Worm (Caenorhabditis elegans): Measurements from ENCODE around the gene K08E3.2.

The K08E3.2 gene

DNA sequence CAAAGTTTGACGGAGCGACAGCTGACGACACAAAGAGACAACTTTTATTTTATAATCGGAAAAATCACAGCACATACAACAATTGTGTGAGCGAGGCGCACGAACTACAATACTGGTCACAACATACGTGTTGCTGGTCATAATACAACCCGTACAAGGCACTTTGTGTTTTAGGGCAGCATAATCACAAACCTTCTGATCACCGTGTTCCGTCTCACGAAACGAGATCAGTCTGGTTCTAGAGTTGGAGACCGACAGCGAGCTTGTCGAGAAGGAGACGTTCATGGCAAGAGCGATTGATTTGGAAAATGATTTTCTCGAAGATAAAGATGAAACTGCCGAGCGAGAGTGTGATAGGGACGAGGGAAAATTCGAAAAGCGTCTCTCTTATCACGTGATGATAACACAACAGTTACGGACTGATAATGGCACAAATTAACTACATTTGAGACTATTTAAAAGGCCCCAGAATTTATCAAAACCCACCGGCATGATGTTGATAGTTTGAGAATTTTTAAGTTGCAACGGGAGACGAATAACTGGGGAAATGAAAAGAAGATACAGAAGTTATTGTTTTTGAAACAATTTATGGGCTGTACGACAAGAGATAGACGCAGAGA lies 18.3 kb upstream of the K08E3.2 start:
- TF ChIP-seq lin-13 (GFP tag; optimal IDR thresholded peaks at IDR 0.05) (peak; percentile 47), daf-16 (GFP tag; optimal IDR thresholded peaks at IDR 0.05) (peak in 1 of 2 experiments; percentile 11), daf-16 (tag; optimal IDR thresholded peaks at IDR 0.05) (peak; percentile 79), jun-1 (tag; optimal IDR thresholded peaks at IDR 0.05) (no peak), nhr-48 (tag; optimal IDR thresholded peaks at IDR 0.05) (peak; percentile 31), lin-39 (tag; optimal IDR thresholded peaks at IDR 0.05) (no peak), ama-1 (optimal IDR thresholded peaks at IDR 0.05) (peak; percentile 67), gei-8 (GFP tag; optimal IDR thresholded peaks at IDR 0.05) (no peak), ces-1 (GFP tag; optimal IDR thresholded peaks at IDR 0.05) (no peak), vab-7 (GFP tag; IDR thresholded peaks at IDR 0.05) (no peak), zag-1 (tag; optimal IDR thresholded peaks at IDR 0.05) (no peak), lsy-2 (tag; optimal IDR thresholded peaks at IDR 0.05) (no peak), lin-1 (GFP tag; IDR thresholded peaks at IDR 0.05) (0 out of 2 replicates have a peak, but pooled peaks have one; percentile 9), hlh-30 (tag; optimal IDR thresholded peaks at IDR 0.05; ENCODE audit: insufficient read depth) (peak; percentile 61), dve-1 (tag; optimal IDR thresholded peaks at IDR 0.05; ENCODE audit: insufficient read depth) (peak; percentile 77), aha-1 (tag) (peak; percentile 94), T26A8.4 (GFP tag; IDR thresholded peaks at IDR 0.05) (peak; percentile 32; the same call in 1 of the 2 replicates), unc-39 (tag; optimal IDR thresholded peaks at IDR 0.05) (no peak), nhr-77 (tag; optimal IDR thresholded peaks at IDR 0.05) (peak; percentile 15), nhr-28 (tag; optimal IDR thresholded peaks at IDR 0.05) (peak; percentile 98), mes-2 (tag; optimal IDR thresholded peaks at IDR 0.05; ENCODE audit: poor library complexity, severe bottlenecking) (peak; percentile 41), dmd-6 (GFP tag; IDR thresholded peaks at IDR 0.05) (peak; percentile 59), duxl-1 (tag; optimal IDR thresholded peaks at IDR 0.05; ENCODE audit: poor library complexity) (no peak), pha-4 (GFP tag; IDR thresholded peaks at IDR 0.05) (peak; percentile 51; the same call in 1 of the 2 replicates), pha-4 (tag; optimal IDR thresholded peaks at IDR 0.05) (no peak), hlh-11 (tag; optimal IDR thresholded peaks at IDR 0.05) (peak; percentile 76), egl-43 (GFP tag; IDR thresholded peaks at IDR 0.05) (no peak), cey-2 (tag; optimal IDR thresholded peaks at IDR 0.05; ENCODE audit: borderline replicate concordance, insufficient read depth) (peak; percentile 29), ctbp-1 (GFP tag; IDR thresholded peaks at IDR 0.05) (no peak), mep-1 (tag; optimal IDR thresholded peaks at IDR 0.05) (peak; percentile 37), set-16 (GFP tag; IDR thresholded peaks at IDR 0.05) (no peak), nhr-6 (tag; optimal IDR thresholded peaks at IDR 0.05) (no peak), nhr-102 (tag; optimal IDR thresholded peaks at IDR 0.05) (peak; percentile 48), rbr-2 (tag; optimal IDR thresholded peaks at IDR 0.05) (no peak), php-3 (GFP tag; IDR thresholded peaks at IDR 0.05) (peak; percentile 65; the same call in 1 of the 2 replicates), nhr-41 (GFP tag; IDR thresholded peaks at IDR 0.05) (no peak), lir-3 (tag; optimal IDR thresholded peaks at IDR 0.05) (no peak), spr-1 (tag; optimal IDR thresholded peaks at IDR 0.05) (peak; percentile 5), pqm-1 (tag; optimal IDR thresholded peaks at IDR 0.05) (peak; percentile 8), Y5F2A.4 (GFP tag; optimal IDR thresholded peaks at IDR 0.05) (no peak)

- 0 out of 2 replicates have a peak, but pooled peaks have one; percentile 20 for TF ChIP-seq arid-1 (GFP tag; conservative IDR thresholded peaks at IDR 0.05)
- peak; percentile 30 for TF ChIP-seq nhr-111 (GFP tag; optimal IDR thresholded peaks at IDR 0.05)
- no peak for TF ChIP-seq zfp-3 (GFP tag; conservative IDR thresholded peaks at IDR 0.05)
- TF ChIP-seq zip-11 (GFP tag; IDR thresholded peaks at IDR 0.05) = no peak
- no peak for TF ChIP-seq daf-16 (GFP tag; optimal IDR thresholded peaks at IDR 0.05)
- TF ChIP-seq daf-16 (tag; optimal IDR thresholded peaks at IDR 0.05) = peak; percentile 14
- peak; percentile 6 for TF ChIP-seq sdz-12 (GFP tag; optimal IDR thresholded peaks at IDR 0.05)
- no peak for TF ChIP-seq ztf-11 (tag; optimal IDR thresholded peaks at IDR 0.05)
- TF ChIP-seq unc-62 (GFP tag; optimal IDR thresholded peaks at IDR 0.05 in 1 of 2) = peak in 1 of 2 experiments; percentile 94
- TF ChIP-seq unc-62 (tag; optimal IDR thresholded peaks at IDR 0.05) = no peak
Observed at ce11 chrIII:13765782-13766181, 17.3 kb upstream of the K08E3.2 start.
